Fruit fly (Drosophila melanogaster) whole organism, embryonic: ENCODE data around the gene CG12974.

ENCODE experiments used
- Antp ChIP-seq: fragments of 200-800 bp; sonication (Bioruptor generic); optimal IDR thresholded peaks from 3 replicates; lab custom pipeline; 2016; ENCODE audit warnings: missing biosample characterization, missing genetic modification characterization
- CG10274 ChIP-seq: fragments of 200-800 bp; sonication (Bioruptor generic); optimal IDR thresholded peaks from 3 replicates; lab custom pipeline; 2017; ENCODE audit warnings: missing biosample characterization, mild to moderate bottlenecking, missing genetic modification characterization
- CG11723 ChIP-seq: fragments of 200-800 bp; sonication (Bioruptor generic); optimal IDR thresholded peaks from 2 replicates; lab custom pipeline; 2017; ENCODE audit warnings: missing biosample characterization, mild to moderate bottlenecking, missing genetic modification characterization
- CG12071 ChIP-seq: fragments of 200-800 bp; sonication (Bioruptor generic); optimal IDR thresholded peaks from 3 replicates; lab custom pipeline; 2018; ENCODE audit warnings: missing biosample characterization, mild to moderate bottlenecking, missing genetic modification characterization
- CG13894 ChIP-seq: fragments of 200-800 bp; sonication (Bioruptor generic); optimal IDR thresholded peaks from 3 replicates; lab custom pipeline; 2018; ENCODE audit warnings: missing biosample characterization, mild to moderate bottlenecking, missing genetic modification characterization, moderate library complexity
- CG14050 ChIP-seq: fragments of 200-800 bp; sonication (Bioruptor generic); IDR thresholded peaks from 3 replicates; pipeline ENCODE4 v1.3.6; 2022; ENCODE audit warnings: missing biosample characterization, missing genetic modification characterization
- CG14965 ChIP-seq: fragments of 200-800 bp; sonication (Bioruptor generic); optimal IDR thresholded peaks from 2 replicates; lab custom pipeline; 2016; ENCODE audit warnings: missing biosample characterization, missing genetic modification characterization, borderline replicate concordance
- CG1529 ChIP-seq: fragments of 200-800 bp; sonication (Bioruptor generic); optimal IDR thresholded peaks from 3 replicates; lab custom pipeline; 2018; ENCODE audit warnings: missing biosample characterization, missing genetic modification characterization
- CG17359 ChIP-seq: fragments of 200-800 bp; sonication (Bioruptor generic); optimal IDR thresholded peaks from 3 replicates; lab custom pipeline; 2018; ENCODE audit warnings: missing biosample characterization, mild to moderate bottlenecking, missing genetic modification characterization, moderate library complexity
- CG17612 ChIP-seq: fragments of 200-800 bp; sonication (Bioruptor generic); IDR thresholded peaks from 2 replicates; pipeline ENCODE4 v1.3.6; 2022; ENCODE audit warnings: missing biosample characterization, missing genetic modification characterization
- CG17829 ChIP-seq: fragments of 200-800 bp; optimal IDR thresholded peaks from 2 replicates; lab custom pipeline; 2019; ENCODE audit warnings: missing biosample characterization, mild to moderate bottlenecking, missing genetic modification characterization, moderate library complexity
- CG18011 ChIP-seq: fragments of 200-800 bp; sonication (Bioruptor generic); optimal IDR thresholded peaks from 2 replicates; lab custom pipeline; 2017; ENCODE audit warnings: missing biosample characterization, missing genetic modification characterization, mild to moderate bottlenecking, moderate library complexity, missing genotype
- CG2199 ChIP-seq: fragments of 200-800 bp; sonication (Bioruptor generic); IDR thresholded peaks from 3 replicates; pipeline ENCODE4 v1.3.6; 2022; ENCODE audit warnings: missing biosample characterization, missing genetic modification characterization
- CG3065 ChIP-seq: fragments of 200-800 bp; sonication (Bioruptor generic); optimal IDR thresholded peaks from 2 replicates; lab custom pipeline; 2016; ENCODE audit warnings: missing biosample characterization, missing genetic modification characterization
- CG32532 ChIP-seq: fragments of 200-800 bp; sonication (Bioruptor generic); IDR thresholded peaks from 2 replicates; pipeline ENCODE4 v1.3.6; 2022; ENCODE audit warnings: missing biosample characterization, missing genetic modification characterization
- CG32767 ChIP-seq: fragments of 200-800 bp; sonication (Bioruptor generic); IDR thresholded peaks from 2 replicates; pipeline ENCODE4 v1.3.6; 2022; ENCODE audit warnings: missing biosample characterization, missing genetic modification characterization
- CG3847 ChIP-seq: fragments of 200-800 bp; sonication (Bioruptor generic); IDR thresholded peaks from 2 replicates; pipeline ENCODE4 v1.3.6; 2022; ENCODE audit warnings: missing biosample characterization, missing genetic modification characterization
- CG4404 ChIP-seq: fragments of 200-800 bp; sonication (Bioruptor generic); IDR thresholded peaks from 2 replicates; pipeline ENCODE4 v1.3.6; 2022; ENCODE audit warnings: missing biosample characterization, missing genetic modification characterization
- CG4707 ChIP-seq: fragments of 200-800 bp; sonication (Bioruptor generic); optimal IDR thresholded peaks from 2 replicates; lab custom pipeline; 2018; ENCODE audit warnings: missing biosample characterization, mild to moderate bottlenecking, missing genetic modification characterization, moderate library complexity
- CG8359 ChIP-seq: fragments of 200-800 bp; sonication (Bioruptor generic); optimal IDR thresholded peaks from 2 replicates; lab custom pipeline; 2017; ENCODE audit warnings: missing biosample characterization, mild to moderate bottlenecking, missing genetic modification characterization, borderline replicate concordance
- CG8388 ChIP-seq: fragments of 200-800 bp; sonication (Bioruptor generic); optimal IDR thresholded peaks from 2 replicates; lab custom pipeline; 2019; ENCODE audit warnings: missing biosample characterization, mild to moderate bottlenecking, missing genetic modification characterization, moderate library complexity
- CG9437 ChIP-seq: fragments of 200-800 bp; sonication (Bioruptor generic); optimal IDR thresholded peaks from 2 replicates; lab custom pipeline; 2018; ENCODE audit warnings: missing biosample characterization, mild to moderate bottlenecking, missing genetic modification characterization
- Chrac-16 ChIP-seq: fragments of 200-800 bp; sonication (Bioruptor generic); optimal IDR thresholded peaks from 3 replicates; lab custom pipeline; 2016; ENCODE audit warnings: missing biosample characterization, missing genetic modification characterization
- CoRest ChIP-seq: fragments of 200-800 bp; sonication (Bioruptor generic); optimal IDR thresholded peaks from 3 replicates; lab custom pipeline; 2018; ENCODE audit warnings: missing biosample characterization, mild to moderate bottlenecking, missing genetic modification characterization, moderate library complexity
- Dek ChIP-seq: fragments of 200-800 bp; sonication (Bioruptor generic); optimal IDR thresholded peaks from 3 replicates; lab custom pipeline; 2019; ENCODE audit warnings: missing biosample characterization, mild to moderate bottlenecking, missing genetic modification characterization, moderate library complexity
- Elba2 ChIP-seq: fragments of 200-800 bp; sonication (Bioruptor generic); optimal IDR thresholded peaks from 3 replicates; lab custom pipeline; 2016; ENCODE audit warnings: missing biosample characterization, missing genetic modification characterization
- Ets97D ChIP-seq: fragments of 200-800 bp; sonication (Bioruptor generic); optimal IDR thresholded peaks from 3 replicates; lab custom pipeline; 2016; ENCODE audit warnings: missing biosample characterization, missing genetic modification characterization
- HLH4C ChIP-seq: fragments of 200-800 bp; sonication (Bioruptor generic); IDR thresholded peaks from 3 replicates; pipeline ENCODE4 v1.3.6; 2022; ENCODE audit warnings: missing biosample characterization, missing genetic modification characterization; ENCODE audit not compliant: partially characterized antibody
- MBD-R2 ChIP-seq: fragments of 200-800 bp; sonication (Bioruptor generic); IDR thresholded peaks from 2 replicates; pipeline ENCODE4 v1.3.6; 2022; ENCODE audit warnings: missing biosample characterization, missing genetic modification characterization
- Oli ChIP-seq: fragments of 200-800 bp; sonication (Bioruptor generic); optimal IDR thresholded peaks from 2 replicates; lab custom pipeline; 2018; ENCODE audit warnings: missing biosample characterization, mild to moderate bottlenecking, missing genetic modification characterization, moderate library complexity
- Usf ChIP-seq: fragments of 200-800 bp; sonication (Bioruptor generic); optimal IDR thresholded peaks from 2 replicates; lab custom pipeline; 2017; ENCODE audit warnings: missing genotype, missing biosample characterization, missing genetic modification characterization
- YL-1 ChIP-seq: fragments of 200-800 bp; sonication (Bioruptor generic); optimal IDR thresholded peaks from 3 replicates; lab custom pipeline; 2017; ENCODE audit warnings: missing biosample characterization, mild to moderate bottlenecking, missing genetic modification characterization
- bcd ChIP-seq: fragments of 200-800 bp; sonication (Bioruptor generic); optimal IDR thresholded peaks from 2 replicates; lab custom pipeline; 2017; ENCODE audit warnings: missing biosample characterization, mild to moderate bottlenecking, missing genetic modification characterization
- caup ChIP-seq: fragments of 200-800 bp; sonication (Bioruptor generic); optimal IDR thresholded peaks from 3 replicates; lab custom pipeline; 2017; ENCODE audit warnings: missing biosample characterization, mild to moderate bottlenecking, missing genetic modification characterization, moderate library complexity; ENCODE audit not compliant: severe bottlenecking
- danr ChIP-seq: fragments of 200-800 bp; sonication (Bioruptor generic); IDR thresholded peaks from 2 replicates; pipeline ENCODE4 v1.3.6; 2022; ENCODE audit warnings: missing biosample characterization, missing genetic modification characterization
- dati ChIP-seq: fragments of 200-800 bp; sonication (Bioruptor generic); IDR thresholded peaks from 2 replicates; pipeline ENCODE4 v1.3.6; 2022; ENCODE audit warnings: missing biosample characterization, missing genetic modification characterization
- dpn ChIP-seq, 2 experiments: fragments of 200-800 bp; sonication (Bioruptor generic); optimal IDR thresholded peaks; 3 replicates each; lab custom pipeline; 2016; ENCODE audit warnings: missing biosample characterization in 2 of 2, missing genetic modification characterization in 2 of 2
- dysf ChIP-seq: fragments of 200-800 bp; sonication (Bioruptor generic); IDR thresholded peaks from 3 replicates; pipeline ENCODE4 v1.3.6; 2022; ENCODE audit warnings: missing biosample characterization, missing genetic modification characterization
- jing ChIP-seq: fragments of 200-800 bp; sonication (Bioruptor generic); optimal IDR thresholded peaks from 2 replicates; lab custom pipeline; 2018; ENCODE audit warnings: missing biosample characterization, mild to moderate bottlenecking, missing genetic modification characterization
- kni ChIP-seq: fragments of 200-800 bp; sonication (Bioruptor generic); optimal IDR thresholded peaks from 3 replicates; lab custom pipeline; 2017; ENCODE audit warnings: mild to moderate bottlenecking, missing biosample characterization, missing genetic modification reagents, missing genetic modification characterization
- lbe ChIP-seq: fragments of 200-800 bp; sonication (Bioruptor generic); optimal IDR thresholded peaks from 2 replicates; lab custom pipeline; 2016; ENCODE audit warnings: missing biosample characterization, mild to moderate bottlenecking, missing genetic modification characterization
- nerfin-1 ChIP-seq: fragments of 200-800 bp; sonication (Bioruptor generic); optimal IDR thresholded peaks from 3 replicates; lab custom pipeline; 2019; ENCODE audit warnings: missing biosample characterization, mild to moderate bottlenecking, missing genetic modification characterization, moderate library complexity
- phol ChIP-seq: fragments of 200-800 bp; sonication (Bioruptor generic); optimal IDR thresholded peaks from 3 replicates; lab custom pipeline; 2018; ENCODE audit warnings: missing biosample characterization, mild to moderate bottlenecking, missing genetic modification characterization, moderate library complexity
- psq ChIP-seq: fragments of 200-800 bp; sonication (Bioruptor generic); optimal IDR thresholded peaks from 2 replicates; lab custom pipeline; 2017; ENCODE audit warnings: missing biosample characterization, missing genetic modification characterization
- ranshi ChIP-seq: fragments of 200-800 bp; sonication (Bioruptor generic); IDR thresholded peaks from 2 replicates; pipeline ENCODE4 v1.3.6; 2022; ENCODE audit warnings: missing biosample characterization, missing genetic modification characterization
- run ChIP-seq: fragments of 200-800 bp; sonication (Bioruptor generic); optimal IDR thresholded peaks from 3 replicates; lab custom pipeline; 2018; ENCODE audit warnings: missing biosample characterization, mild to moderate bottlenecking, missing genetic modification characterization
- slbo ChIP-seq: fragments of 200-800 bp; sonication (Bioruptor generic); IDR thresholded peaks from 2 replicates; pipeline ENCODE4 v1.3.6; 2022; ENCODE audit warnings: missing biosample characterization, missing genetic modification characterization
- unpg ChIP-seq: fragments of 200-800 bp; sonication (Bioruptor generic); optimal IDR thresholded peaks from 3 replicates; lab custom pipeline; 2018; ENCODE audit warnings: missing biosample characterization, mild to moderate bottlenecking, missing genetic modification characterization, moderate library complexity
- zfh1 ChIP-seq: fragments of 200-800 bp; sonication (Bioruptor generic); IDR thresholded peaks from 3 replicates; pipeline ENCODE4 v1.3.6; 2022; ENCODE audit warnings: missing biosample characterization, missing genetic modification characterization

CG12974 gene

DNA sequence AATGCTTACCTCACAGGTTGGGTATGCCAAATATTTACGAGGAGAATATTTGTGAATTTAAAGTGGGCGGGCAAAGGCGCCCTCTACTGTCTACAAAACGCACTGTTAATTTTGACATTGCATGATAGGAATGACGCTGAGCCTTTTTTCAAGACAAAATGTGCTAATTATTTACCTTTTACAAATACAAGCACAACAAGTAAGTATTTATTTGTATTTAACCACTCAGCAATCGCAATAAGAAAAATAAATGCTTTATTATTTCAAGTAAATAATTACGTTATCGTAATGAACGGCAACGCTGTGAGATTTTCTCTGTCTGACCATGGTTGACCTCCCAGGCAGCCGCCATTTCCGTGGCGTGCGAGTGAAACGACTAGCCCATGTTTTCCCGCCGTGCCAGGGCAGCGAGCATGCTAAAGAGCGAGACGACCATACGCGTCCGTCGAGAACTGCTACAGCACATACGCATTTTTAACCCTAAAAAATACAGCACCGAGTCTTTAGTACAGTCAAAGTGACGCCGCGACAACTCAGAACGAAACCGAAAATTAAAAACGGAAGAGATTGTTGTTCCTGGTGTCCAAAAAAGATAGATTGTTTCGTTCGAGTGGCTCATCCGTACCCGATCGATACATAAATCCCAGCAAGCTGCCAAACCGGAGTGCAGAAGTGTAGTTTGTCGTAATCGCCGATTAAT lies at the start of gene CG12974, which contains the start of gene pzg (continued):
- TF ChIP-seq Dek (tag; lab: Kevin White, UChicago) (peak; percentile 56), CG8359 (no peak), zfh1 (peak; percentile 78), phol (tag; lab: Kevin White, UChicago) (peak; percentile 100), CG17829 (tag; lab: Kevin White, UChicago) (peak; percentile 84), CG13894 (tag; lab: Kevin White, UChicago) (peak; percentile 60), psq (GFP tag; lab: Kevin White, UChicago) (no peak), CG17612 (no peak), Ets97D (peak; percentile 97), caup (GFP tag; lab: Kevin White, UChicago) (peak; percentile 73), Elba2 (GFP tag; lab: Kevin White, UChicago) (no peak), Chrac-16 (GFP tag; lab: Kevin White, UChicago) (peak; percentile 73), CG4404 (GFP tag; lab: Robert Waterston, UW) (peak; percentile 95), CG9437 (GFP tag; lab: Kevin White, UChicago) (peak; percentile 94), CG18011 (peak; percentile 50), CG10274 (GFP tag; lab: Kevin White, UChicago) (peak; percentile 41), CG1529 (peak; percentile 46), nerfin-1 (peak; percentile 78), CoRest (tag; lab: Kevin White, UChicago) (peak; percentile 89), dati (GFP tag; lab: Robert Waterston, UW) (peak; percentile 40; the same call in 1 of the 2 replicates), CG4707 (GFP tag; lab: Kevin White, UChicago) (peak; percentile 10), ranshi (peak; percentile 61; the same call in 1 of the 2 replicates), run (no peak), CG3847 (peak; percentile 95), slbo (GFP tag; lab: Robert Waterston, UW) (peak; percentile 88), CG12071 (GFP tag; lab: Kevin White, UChicago) (peak; percentile 41), CG2199 (GFP tag; lab: Robert Waterston, UW) (0 out of 3 replicates have a peak, but pooled peaks have one; percentile 38), lbe (GFP tag; lab: Kevin White, UChicago) (peak; percentile 15), HLH4C (GFP tag; lab: Robert Waterston, UW) (peak; percentile 83), CG11723 (GFP tag; lab: Kevin White, UChicago) (peak; percentile 8), CG32767 (GFP tag; lab: Robert Waterston, UW) (peak; percentile 48; the same call in 1 of the 2 replicates), jing (GFP tag; lab: Kevin White, UChicago) (peak; percentile 69), CG14965 (GFP tag; lab: Kevin White, UChicago) (no peak), CG14050 (peak; percentile 56), danr (GFP tag; lab: Robert Waterston, UW) (peak; percentile 52), kni (GFP tag; lab: Kevin White, UChicago) (peak; percentile 77), Antp (GFP tag; lab: Kevin White, UChicago) (peak; percentile 55), dpn (GFP tag; optimal IDR thresholded peaks at IDR 0.05; lab: Kevin White, UChicago) (peak; percentile 34 to 65), CG3065 (GFP tag; lab: Kevin White, UChicago) (peak; percentile 35), MBD-R2 (peak; percentile 72; the same call in 1 of the 2 replicates), Usf (peak; percentile 61), CG17359 (tag; lab: Kevin White, UChicago) (peak; percentile 54), CG8388 (GFP tag; lab: Kevin White, UChicago) (peak; percentile 3), bcd (GFP tag; lab: Kevin White, UChicago) (peak; percentile 87), dysf (peak; percentile 93), unpg (GFP tag; lab: Kevin White, UChicago) (peak; percentile 74), YL-1 (peak; percentile 96), Oli (peak; percentile 42), CG32532 (peak; percentile 76)
